Fruit fly (Drosophila melanogaster) whole organism, embryonic: ENCODE data around the gene PsGEF.

ENCODE experiments used
- CG4404 ChIP-seq: fragments of 200-800 bp; sonication (Bioruptor generic); IDR thresholded peaks from 2 replicates; pipeline ENCODE4 v1.3.6; 2022; ENCODE audit warnings: missing biosample characterization, missing genetic modification characterization
- CG4617 ChIP-seq: fragments of 200-800 bp; sonication (Bioruptor generic); optimal IDR thresholded peaks from 3 replicates; lab custom pipeline; 2016; ENCODE audit warnings: missing biosample characterization, missing genetic modification characterization, borderline replicate concordance
- Hr51 ChIP-seq, 2 experiments: fragments of 200-800 bp; sonication (Bioruptor generic); optimal IDR thresholded peaks; 2 replicates in 1 of 2; 3 replicates in 1 of 2; lab custom pipeline; 2016 to 2018; ENCODE audit warnings: missing biosample characterization in 2 of 2, missing genetic modification characterization in 2 of 2, mild to moderate bottlenecking in 1 of 2, moderate library complexity in 1 of 2
- dan ChIP-seq: fragments of 200-800 bp; sonication (Bioruptor generic); IDR thresholded peaks from 2 replicates; pipeline ENCODE4 v1.3.6; 2022; ENCODE audit warnings: missing biosample characterization, missing genetic modification characterization
- nerfin-2 ChIP-seq: fragments of 200-800 bp; sonication (Bioruptor generic); IDR thresholded peaks from 2 replicates; pipeline ENCODE4 v1.3.6; 2022; ENCODE audit warnings: missing biosample characterization, missing genetic modification characterization; ENCODE audit not compliant: partially characterized antibody
- nmo ChIP-seq: fragments of 200-800 bp; sonication (Bioruptor generic); optimal IDR thresholded peaks from 2 replicates; lab custom pipeline; 2018; ENCODE audit warnings: missing biosample characterization, mild to moderate bottlenecking, missing genetic modification characterization, moderate library complexity
- ttk ChIP-seq: fragments of 200-800 bp; sonication (Bioruptor generic); IDR thresholded peaks from 2 replicates; pipeline ENCODE4 v2.1.2; 2022; ENCODE audit warnings: missing biosample characterization, missing genetic modification characterization

dm6 chrX:2399438-2399837 lies 12.0 kb upstream of the PsGEF start:
- TF ChIP-seq nmo (GFP tag; lab: Kevin White, UChicago): no peak
- TF ChIP-seq nerfin-2 (GFP tag; lab: Robert Waterston, UW): no peak
- TF ChIP-seq Hr51 (GFP tag; optimal IDR thresholded peaks at IDR 0.05; lab: Kevin White, UChicago): no peak
- no peak for TF ChIP-seq CG4404
- TF ChIP-seq ttk (GFP tag; lab: Robert Waterston, UW): no peak
- no peak for TF ChIP-seq dan (GFP tag; lab: Robert Waterston, UW)
- no peak for TF ChIP-seq CG4617 (GFP tag; lab: Kevin White, UChicago)
